Fruit fly (Drosophila melanogaster) Kc167 (cell line): ENCODE measurements around the gene CG32700.

Experiments used
- Myc ChIP-seq: fragments of >200 bp; optimal IDR thresholded peaks from 2 replicates; lab custom pipeline; 2017; ENCODE audit warnings: missing external identifiers
- Sin3A ChIP-seq: fragments of >200 bp; optimal IDR thresholded peaks from 2 replicates; lab custom pipeline; 2018; ENCODE audit warnings: missing external identifiers
- h ChIP-seq: fragments of >200 bp; optimal IDR thresholded peaks from 3 replicates; lab custom pipeline; 2018; ENCODE audit warnings: missing external identifiers
- insv ChIP-seq: fragments of >200 bp; optimal IDR thresholded peaks from 3 replicates; lab custom pipeline; 2018; ENCODE audit warnings: missing external identifiers
- psq ChIP-seq: fragments of >200 bp; optimal IDR thresholded peaks from 2 replicates; lab custom pipeline; 2017; ENCODE audit warnings: missing external identifiers
- ttk ChIP-seq: sonication (Bioruptor generic); optimal IDR thresholded peaks from 2 replicates; lab custom pipeline; 2017; ENCODE audit warnings: missing external identifiers

The CG32700 gene

DNA sequence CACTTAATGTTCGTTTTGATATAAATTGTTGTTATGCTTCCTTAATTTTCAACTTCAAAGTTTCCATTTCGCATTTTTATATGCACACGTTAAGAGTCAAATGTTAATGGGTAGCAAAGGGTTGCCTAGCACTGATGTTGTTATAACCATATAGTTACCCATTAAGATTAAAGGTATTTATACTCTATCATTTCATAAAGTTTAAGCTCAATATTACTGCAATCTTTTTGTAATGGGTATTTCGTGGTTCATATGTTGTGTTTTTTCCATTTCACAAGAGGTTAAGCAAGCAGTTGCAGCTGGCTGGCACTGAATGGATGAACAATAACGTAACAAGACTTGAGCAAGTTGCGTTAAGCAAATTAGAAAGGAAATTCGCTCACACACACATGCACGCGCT is 18.8 kb downstream of the CG32700 start:
- TF ChIP-seq insv (no peak), Sin3A (lab: Kevin White, UChicago) (no peak), Myc (lab: Kevin White, UChicago) (no peak), h (lab: Kevin White, UChicago) (no peak), ttk (lab: Kevin White, UChicago) (no peak), psq (lab: Kevin White, UChicago) (no peak)

DNA sequence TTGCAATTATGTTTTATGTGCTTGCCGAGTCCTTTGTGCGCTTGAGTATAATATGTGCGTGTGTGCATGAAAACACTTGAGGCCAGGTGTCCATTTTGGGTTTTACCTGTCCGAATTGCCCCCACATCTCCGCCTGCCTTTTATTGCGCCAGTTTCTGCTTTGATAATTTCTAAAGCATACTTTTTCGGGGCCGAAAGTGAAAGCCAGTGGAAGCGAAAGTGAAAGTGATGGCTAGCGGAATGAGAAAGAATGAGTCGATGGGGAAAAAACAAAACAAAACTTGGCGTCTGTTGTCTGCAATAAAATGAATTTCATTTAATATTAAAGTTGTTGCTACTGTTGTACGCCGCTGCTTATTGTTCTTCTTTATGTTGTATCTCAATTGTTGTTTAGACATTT is 27.1 kb downstream of the CG32700 start:
- TF ChIP-seq Myc (lab: Kevin White, UChicago) (no peak), h (lab: Kevin White, UChicago) (no peak), psq (lab: Kevin White, UChicago) (no peak)

DNA sequence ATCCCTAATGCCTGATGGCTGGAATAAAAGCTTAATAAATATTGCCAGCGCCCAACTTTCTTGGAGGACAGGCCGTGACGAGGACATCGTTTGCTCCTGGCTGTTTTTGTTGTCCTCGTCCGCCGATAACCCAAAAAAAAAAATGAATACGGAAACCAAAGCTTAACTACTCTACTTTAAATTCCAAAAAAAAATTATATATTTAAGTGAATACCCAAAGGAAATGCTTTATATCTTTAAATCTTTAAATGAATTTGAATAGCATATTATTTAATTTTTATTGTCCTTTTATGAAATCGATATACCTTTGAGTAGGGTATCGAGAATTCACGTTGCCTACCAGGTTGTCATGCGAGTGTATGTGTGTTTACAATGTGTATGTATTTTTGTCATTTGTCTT is 30.5 kb downstream of the CG32700 start:
- TF ChIP-seq Sin3A (lab: Kevin White, UChicago), result no peak
- TF ChIP-seq ttk (lab: Kevin White, UChicago), result no peak
- no peak for TF ChIP-seq Myc (lab: Kevin White, UChicago)
- TF ChIP-seq psq (lab: Kevin White, UChicago), result no peak
- no peak for TF ChIP-seq insv
- TF ChIP-seq h (lab: Kevin White, UChicago), result no peak

DNA sequence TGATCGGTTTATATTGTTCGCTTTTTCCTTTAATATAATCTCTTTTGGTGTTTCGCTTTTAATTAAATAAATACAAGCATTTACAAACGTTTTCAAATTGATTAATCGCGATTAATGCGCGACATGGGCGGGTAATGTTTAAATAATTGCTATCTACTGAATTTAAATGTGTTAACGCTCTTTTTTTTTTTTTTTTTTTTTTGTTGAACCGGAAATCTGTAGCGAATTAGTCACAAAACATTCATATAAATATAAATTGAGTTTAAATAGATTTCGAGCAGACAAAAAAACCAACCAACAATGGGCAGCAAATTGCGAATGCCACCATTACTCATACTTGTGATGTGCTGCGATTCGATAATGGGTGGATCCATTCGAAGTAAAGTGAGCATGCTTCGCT is 39.4 kb downstream of the CG32700 start, which contains the start of gene CG34028:
Gene CG34028, plus strand, starts transcription at position 301 of the 400 bp plus-strand sequence.
- TF ChIP-seq h (lab: Kevin White, UChicago) (no peak), insv (no peak), psq (lab: Kevin White, UChicago) (no peak), Myc (lab: Kevin White, UChicago) (no peak), Sin3A (lab: Kevin White, UChicago) (no peak), ttk (lab: Kevin White, UChicago) (no peak)

DNA sequence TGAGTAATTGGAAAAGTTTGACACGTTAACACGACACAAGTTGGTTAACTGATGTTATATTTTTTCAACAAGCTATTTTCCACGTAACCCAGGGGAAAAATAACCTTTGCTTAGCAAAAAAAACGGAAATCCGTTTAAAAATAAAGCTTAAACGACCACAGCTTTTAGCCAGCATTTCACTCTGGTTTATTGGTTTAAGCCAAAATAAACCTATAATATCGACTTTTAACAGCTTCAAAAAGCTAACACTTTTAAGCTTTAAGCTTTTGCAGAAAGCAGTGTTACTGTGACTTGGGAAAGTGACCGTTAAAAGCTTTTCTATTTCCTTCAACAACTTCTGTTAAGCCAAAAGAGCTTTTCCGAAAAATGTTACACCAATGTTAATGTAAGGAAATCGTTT is 48.4 kb downstream of the CG32700 start:
- TF ChIP-seq ttk (lab: Kevin White, UChicago), result no peak
- no peak for TF ChIP-seq insv
- no peak for TF ChIP-seq Sin3A (lab: Kevin White, UChicago)
- no peak for TF ChIP-seq Myc (lab: Kevin White, UChicago)
- TF ChIP-seq psq (lab: Kevin White, UChicago), result no peak
- no peak for TF ChIP-seq h (lab: Kevin White, UChicago)

DNA sequence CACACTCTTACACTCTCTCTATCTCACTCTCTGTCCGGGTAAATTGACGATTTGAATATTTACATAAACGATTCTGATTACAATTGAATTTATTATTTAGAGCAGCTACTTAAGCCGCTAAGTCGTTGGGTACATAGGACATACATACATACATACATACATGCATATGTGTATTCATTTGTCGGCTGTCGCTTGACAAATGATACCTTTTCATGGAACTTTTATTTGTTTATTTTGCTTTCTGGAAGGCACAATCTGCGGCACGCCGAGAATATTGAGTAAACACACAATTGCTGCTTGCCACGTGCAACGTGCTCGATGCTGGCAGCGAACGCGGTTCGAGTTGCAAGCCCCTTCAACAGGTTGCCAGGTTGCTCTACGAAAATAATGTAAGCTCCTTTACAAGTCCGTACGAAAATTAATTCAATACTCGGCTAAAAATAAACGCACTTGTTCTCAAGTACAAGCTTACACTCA is 49.8 kb downstream of the CG32700 start:
- no peak for TF ChIP-seq h (lab: Kevin White, UChicago)
- TF ChIP-seq Sin3A (lab: Kevin White, UChicago), result no peak
- no peak for TF ChIP-seq insv
- no peak for TF ChIP-seq psq (lab: Kevin White, UChicago)
- TF ChIP-seq ttk (lab: Kevin White, UChicago), result no peak
- TF ChIP-seq Myc (lab: Kevin White, UChicago), result no peak

DNA sequence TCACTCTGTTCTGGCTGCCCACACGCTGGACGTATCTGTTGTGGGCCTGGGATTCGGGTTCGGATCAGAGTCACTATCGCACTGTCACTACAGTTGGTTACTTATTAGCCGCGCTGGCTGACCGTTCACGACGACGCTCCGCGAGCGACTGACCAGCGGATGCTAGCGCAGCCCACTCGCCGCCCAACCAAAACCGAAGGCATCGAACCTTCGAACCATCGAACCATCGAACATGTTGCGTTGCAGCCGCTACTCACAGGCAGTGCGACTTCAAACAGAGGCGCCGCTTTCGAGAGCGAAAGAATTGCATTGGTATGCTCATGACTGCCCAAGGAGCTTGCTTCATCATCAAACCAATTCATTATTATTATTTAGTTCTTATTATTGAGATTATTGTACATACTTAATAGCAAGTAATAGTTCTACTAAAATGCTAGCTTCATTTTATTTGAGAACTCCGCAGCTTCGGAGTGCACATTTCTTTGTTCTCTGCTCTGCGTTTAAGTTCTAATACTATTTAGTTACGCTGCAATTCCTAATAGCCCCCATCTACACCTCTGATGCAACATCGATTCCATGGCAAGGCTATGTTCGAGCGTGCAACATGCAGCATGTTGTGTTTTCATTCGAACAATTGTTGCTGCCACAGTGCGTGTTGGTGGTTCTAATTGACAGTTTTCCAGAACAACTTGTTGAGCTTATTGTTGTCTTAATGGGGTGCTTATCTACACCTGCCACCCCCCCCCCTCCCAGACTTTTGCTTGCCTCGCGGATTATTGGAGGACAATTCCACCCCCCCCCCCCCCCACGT is 50.4 kb downstream of the CG32700 start, which contains the start of gene mgl:
Gene mgl, minus strand, starts transcription at position 136 of the 811 bp plus-strand sequence.
- TF ChIP-seq insv (no peak), Myc (lab: Kevin White, UChicago) (no peak)

DNA sequence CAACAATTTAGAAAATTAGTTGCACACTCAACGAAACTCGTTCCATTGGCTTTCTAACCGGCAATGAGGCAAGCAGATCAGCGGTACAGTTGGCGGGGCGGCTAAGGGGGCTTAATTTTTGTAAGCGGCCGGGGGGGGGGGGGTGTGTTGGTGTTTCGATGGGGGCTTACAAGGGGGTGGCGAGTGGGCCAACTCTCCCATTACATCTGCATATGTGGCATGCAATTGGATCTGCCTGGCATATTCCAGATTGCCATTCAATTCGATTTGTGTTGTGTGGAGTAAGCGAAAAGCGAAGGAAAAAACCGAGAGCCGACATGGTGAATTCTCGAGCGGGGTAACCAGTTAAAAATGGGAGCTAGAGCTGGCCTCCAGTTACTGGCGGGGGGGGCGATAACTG is 52.5 kb downstream of the CG32700 start:
- no peak for TF ChIP-seq psq (lab: Kevin White, UChicago)

DNA sequence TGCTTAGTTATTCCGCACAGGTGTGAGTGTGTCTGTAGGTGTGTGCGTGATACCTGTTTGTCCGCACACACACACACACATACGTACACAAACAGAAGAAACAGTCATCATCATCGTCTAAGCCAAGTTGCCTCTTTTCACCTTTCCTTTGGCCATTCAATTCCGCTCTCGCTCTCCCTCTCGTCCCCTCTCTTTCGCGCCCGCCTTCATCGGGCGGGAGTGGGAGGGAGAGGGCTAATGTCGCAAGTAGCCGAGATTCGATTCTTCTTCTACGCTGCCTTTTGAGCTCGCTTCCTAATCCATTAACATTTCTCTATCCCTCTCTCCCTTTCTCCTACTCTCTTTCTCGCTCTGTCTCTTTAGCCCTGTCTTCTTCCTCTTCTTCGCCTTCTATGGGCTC is 53.5 kb downstream of the CG32700 start:
- TF ChIP-seq psq (lab: Kevin White, UChicago), result no peak
- TF ChIP-seq ttk (lab: Kevin White, UChicago), result no peak
- no peak for TF ChIP-seq Myc (lab: Kevin White, UChicago)
- TF ChIP-seq insv, result no peak
- TF ChIP-seq Sin3A (lab: Kevin White, UChicago), result no peak
- TF ChIP-seq h (lab: Kevin White, UChicago), result no peak

DNA sequence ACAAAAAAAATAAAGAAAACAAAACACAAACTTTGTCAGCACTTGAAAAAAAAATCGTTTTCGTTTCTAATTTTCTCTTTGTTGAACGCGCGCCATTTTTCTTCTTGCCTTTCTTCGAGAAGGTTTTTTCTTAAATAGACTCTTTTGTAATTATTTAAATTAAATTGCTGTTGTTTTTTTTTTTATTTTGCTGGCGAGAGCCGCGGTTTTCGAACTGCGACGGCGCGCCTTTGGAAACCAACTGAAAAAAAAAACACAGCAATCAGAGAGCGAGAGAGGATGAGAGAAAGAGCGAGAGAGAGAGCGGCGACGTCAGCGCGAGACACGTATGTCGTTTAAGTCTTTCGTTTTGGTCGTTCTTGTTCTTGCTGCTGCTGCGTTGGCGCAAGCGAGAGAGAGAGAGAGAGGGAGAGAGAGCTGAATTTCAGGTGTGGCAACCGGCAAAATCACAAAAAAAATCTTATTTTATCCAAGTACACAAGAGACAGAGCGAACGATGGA is 54.6 kb downstream of the CG32700 start:
- TF ChIP-seq h (lab: Kevin White, UChicago) (no peak), Myc (lab: Kevin White, UChicago) (no peak), psq (lab: Kevin White, UChicago) (no peak), Sin3A (lab: Kevin White, UChicago) (no peak), ttk (lab: Kevin White, UChicago) (no peak), insv (no peak)

DNA sequence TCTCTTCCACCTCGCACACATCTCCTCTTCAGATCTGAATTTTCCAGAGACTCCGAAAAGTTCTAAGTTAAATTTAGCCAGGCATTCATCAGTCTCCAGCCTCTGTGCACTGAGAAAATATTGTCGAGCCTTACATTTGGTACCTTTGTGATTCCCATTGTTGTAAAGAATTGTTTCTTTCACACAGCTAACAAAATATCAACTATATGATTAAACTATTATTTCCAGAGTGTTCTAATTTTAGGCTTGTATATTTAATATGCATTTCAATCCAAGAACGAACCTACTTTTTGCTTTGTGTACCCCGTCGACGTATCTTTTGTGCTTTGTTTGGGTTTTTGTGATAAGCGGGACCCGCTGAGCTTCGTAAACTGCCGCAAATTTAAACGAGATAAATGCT is 56.5 kb downstream of the CG32700 start:
- TF ChIP-seq ttk (lab: Kevin White, UChicago) (no peak), h (lab: Kevin White, UChicago) (no peak), Myc (lab: Kevin White, UChicago) (no peak), Sin3A (lab: Kevin White, UChicago) (no peak), psq (lab: Kevin White, UChicago) (no peak), insv (no peak)

DNA sequence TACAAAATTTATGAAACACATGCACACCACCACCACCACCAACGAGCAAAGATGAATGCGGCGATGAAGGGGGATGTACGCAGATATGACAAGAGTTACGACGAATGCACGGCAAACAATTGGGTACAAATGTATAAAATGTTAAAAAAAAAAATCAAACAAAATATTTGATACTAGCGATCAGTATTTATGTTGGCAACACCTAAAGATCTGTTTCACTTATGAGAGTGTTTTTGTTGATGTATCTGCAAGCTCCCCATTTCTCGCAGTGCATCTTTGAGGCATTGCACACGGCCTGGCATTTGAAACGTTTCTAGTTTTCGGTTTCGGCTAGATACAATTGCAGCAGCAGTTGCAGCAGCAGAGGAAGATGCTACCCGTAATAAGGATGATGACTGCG is 63.8 kb downstream of the CG32700 start:
- TF ChIP-seq Sin3A (lab: Kevin White, UChicago) (no peak), insv (no peak), psq (lab: Kevin White, UChicago) (no peak), Myc (lab: Kevin White, UChicago) (no peak), ttk (lab: Kevin White, UChicago) (no peak), h (lab: Kevin White, UChicago) (no peak)
